Worm (Caenorhabditis elegans) whole organism, young adult: ENCODE results near the gene srx-90.

ENCODE experiments used
- B0019.2 ChIP-seq: fragments of 200-800 bp; sonication (Bioruptor generic); conservative IDR thresholded peaks from 2 replicates; pipeline ENCODE4 v1.3.6; 2022; ENCODE audit warnings: missing genetic modification reagents, missing genetic modification characterization, missing compliant biosample characterization
- B0336.3 ChIP-seq: fragments of 200-800 bp; sonication (Bioruptor generic); IDR thresholded peaks from 2 replicates; pipeline ENCODE4 v1.3.6; 2022; ENCODE audit warnings: missing genetic modification characterization, missing compliant biosample characterization
- F10E7.11 ChIP-seq: sonication (generic microtip); optimal IDR thresholded peaks from 2 replicates; lab custom pipeline; 2017; ENCODE audit warnings: mild to moderate bottlenecking, missing genetic modification characterization, moderate library complexity, missing compliant biosample characterization
- F33H1.4 ChIP-seq: fragments of 200-800 bp; sonication (Bioruptor generic); IDR thresholded peaks from 2 replicates; pipeline ENCODE4 v1.3.6; 2022; ENCODE audit warnings: missing genetic modification reagents, missing genetic modification characterization, missing compliant biosample characterization
- F39B2.1 ChIP-seq: fragments of 200-800 bp; sonication (Bioruptor generic); IDR thresholded peaks from 2 replicates; pipeline ENCODE4 v1.3.6; 2022; ENCODE audit warnings: missing genetic modification reagents, missing genetic modification characterization, missing compliant biosample characterization
- Y79H2A.3 ChIP-seq: fragments of 200-800 bp; sonication (Bioruptor generic); conservative IDR thresholded peaks from 2 replicates; pipeline ENCODE4 v1.3.6; 2022; ENCODE audit warnings: missing genetic modification reagents, missing genetic modification characterization, missing compliant biosample characterization
- ama-1 ChIP-seq, 3 experiments: fragments of 150-350 bp in 1 of 3; sonication (generic microtip) in 2 of 3; optimal IDR thresholded peaks; 2 replicates each; lab custom pipeline; 2014 to 2018; ENCODE audit warnings: missing biosample characterization in 2 of 3, missing genetic modification characterization in 2 of 3, missing genetic modification reagents in 2 of 3
- athp-1 ChIP-seq: sonication (generic microtip); optimal IDR thresholded peaks from 2 replicates; lab custom pipeline; 2017; ENCODE audit warnings: mild to moderate bottlenecking, missing genetic modification characterization, missing compliant biosample characterization
- ccch-3 ChIP-seq: fragments of 200-800 bp; sonication (Bioruptor generic); optimal IDR thresholded peaks from 2 replicates; lab custom pipeline; 2018; ENCODE audit warnings: mild to moderate bottlenecking, missing genetic modification characterization, missing compliant biosample characterization
- cebp-1 ChIP-seq, 2 experiments: fragments of 200-800 bp in 1 of 2; sonication (Bioruptor generic) in 1 of 2; sonication (generic microtip) in 1 of 2; IDR thresholded peaks in 1 of 2; optimal IDR thresholded peaks in 1 of 2; 2 replicates each; pipeline versions ENCODE4 v1.3.6 to Lab custom; 2017 to 2022; ENCODE audit warnings: missing compliant biosample characterization in 2 of 2, missing genetic modification characterization in 2 of 2, mild to moderate bottlenecking in 1 of 2, missing genetic modification reagents in 1 of 2, moderate library complexity in 1 of 2
- chd-7 ChIP-seq: sonication (generic microtip); optimal IDR thresholded peaks from 2 replicates; lab custom pipeline; 2016; ENCODE audit warnings: mild to moderate bottlenecking, missing genetic modification characterization, moderate library complexity, missing compliant biosample characterization
- dox-1 ChIP-seq: fragments of 200-800 bp; sonication (Bioruptor generic); IDR thresholded peaks from 2 replicates; pipeline ENCODE4 v1.3.6; 2022; ENCODE audit warnings: missing genetic modification reagents, missing genetic modification characterization, missing compliant biosample characterization
- gei-17 ChIP-seq: fragments of 200-800 bp; sonication (Bioruptor generic); optimal IDR thresholded peaks from 2 replicates; lab custom pipeline; 2018; ENCODE audit warnings: mild to moderate bottlenecking, missing genetic modification characterization, missing compliant biosample characterization
- hlh-12 ChIP-seq: sonication (generic microtip); optimal IDR thresholded peaks from 2 replicates; lab custom pipeline; 2016; ENCODE audit warnings: missing genetic modification characterization, missing compliant biosample characterization
- hmg-1.2 ChIP-seq: fragments of 200-800 bp; sonication (Bioruptor generic); IDR thresholded peaks from 2 replicates; pipeline ENCODE4 v1.3.6; 2022; ENCODE audit warnings: missing genetic modification reagents, missing genetic modification characterization, missing compliant biosample characterization
- hmg-20 ChIP-seq: fragments of 200-800 bp; sonication (Bioruptor generic); IDR thresholded peaks from 2 replicates; pipeline ENCODE4 v1.3.6; 2022; ENCODE audit warnings: missing genetic modification reagents, missing genetic modification characterization, missing compliant biosample characterization
- hrde-1 ChIP-seq: sonication (generic microtip); optimal IDR thresholded peaks from 2 replicates; lab custom pipeline; 2016; ENCODE audit warnings: missing genetic modification characterization, mild to moderate bottlenecking, missing compliant biosample characterization, moderate library complexity, missing genotype, missing genetic modification reagents, borderline replicate concordance
- lin-26 ChIP-seq: fragments of 200-800 bp; sonication (Bioruptor generic); IDR thresholded peaks from 2 replicates; pipeline ENCODE4 v1.3.6; 2022; ENCODE audit warnings: missing genetic modification reagents, missing genetic modification characterization, missing compliant biosample characterization
- lin-35 ChIP-seq, 3 experiments: fragments of 150-350 bp in 2 of 3; sonication (generic microtip) in 1 of 3; optimal IDR thresholded peaks; 2 replicates each; lab custom pipeline; 2014 to 2018; ENCODE audit warnings: missing biosample characterization in 3 of 3, missing genetic modification characterization in 3 of 3, missing genetic modification reagents in 3 of 3
- lin-40 ChIP-seq: sonication (generic microtip); optimal IDR thresholded peaks from 2 replicates; lab custom pipeline; 2016; ENCODE audit warnings: missing genetic modification characterization, mild to moderate bottlenecking, missing compliant biosample characterization, missing genotype, missing genetic modification reagents
- lin-54 ChIP-seq: fragments of 200-800 bp; sonication (Bioruptor generic); optimal IDR thresholded peaks from 2 replicates; lab custom pipeline; 2018; ENCODE audit warnings: mild to moderate bottlenecking, missing genetic modification characterization, missing compliant biosample characterization
- lir-1 ChIP-seq: fragments of 200-800 bp; sonication (Bioruptor generic); conservative IDR thresholded peaks from 2 replicates; pipeline ENCODE4 v1.3.6; 2022; ENCODE audit warnings: missing genetic modification reagents, missing genetic modification characterization, missing compliant biosample characterization
- nhr-80 ChIP-seq: sonication (generic microtip); optimal IDR thresholded peaks from 2 replicates; lab custom pipeline; 2016; ENCODE audit warnings: missing genetic modification characterization, missing compliant biosample characterization
- pha-4 ChIP-seq: fragments of 150-350 bp; sonication (generic microtip); optimal IDR thresholded peaks from 2 replicates; lab custom pipeline; 2014; ENCODE audit warnings: missing biosample characterization, missing genetic modification reagents, missing genetic modification characterization
- rec-8 ChIP-seq, 2 experiments: sonication (generic microtip); optimal IDR thresholded peaks; 2 replicates each; lab custom pipeline; 2016; ENCODE audit warnings: mild to moderate bottlenecking in 2 of 2, missing genetic modification characterization in 2 of 2, missing genetic modification reagents in 2 of 2, missing genotype in 2 of 2, missing biosample characterization in 1 of 2, missing compliant biosample characterization in 1 of 2, moderate library complexity in 1 of 2
- repo-1 ChIP-seq: sonication (generic microtip); optimal IDR thresholded peaks from 2 replicates; lab custom pipeline; 2017; ENCODE audit warnings: mild to moderate bottlenecking, missing genetic modification characterization, missing compliant biosample characterization
- sea-2 ChIP-seq: fragments of 200-800 bp; sonication (Bioruptor generic); IDR thresholded peaks from 2 replicates; pipeline ENCODE4 v1.3.6; 2022; ENCODE audit warnings: missing genetic modification characterization, missing compliant biosample characterization
- snpc-3.4 ChIP-seq: sonication (generic microtip); optimal IDR thresholded peaks from 2 replicates; lab custom pipeline; 2017; ENCODE audit warnings: missing genetic modification characterization, mild to moderate bottlenecking, missing compliant biosample characterization, antibody characterized with exemption, moderate library complexity, missing genotype, missing genetic modification reagents
- snpc-4 ChIP-seq, 5 experiments: fragments of 150-350 bp in 1 of 5; sonication (generic microtip) in 4 of 5; optimal IDR thresholded peaks; 2 replicates each; lab custom pipeline; 2014 to 2018; ENCODE audit warnings: missing genetic modification characterization in 5 of 5, missing biosample characterization in 3 of 5, antibody characterized with exemption in 2 of 5, mild to moderate bottlenecking in 2 of 5, missing compliant biosample characterization in 2 of 5, missing genotype in 2 of 5, moderate library complexity in 2 of 5, missing genetic modification reagents in 1 of 5
- somi-1 ChIP-seq: fragments of 200-800 bp; sonication (Bioruptor generic); optimal IDR thresholded peaks from 2 replicates; lab custom pipeline; 2018; ENCODE audit warnings: mild to moderate bottlenecking, missing genetic modification characterization, missing compliant biosample characterization
- unc-62 ChIP-seq: fragments of 150-350 bp; optimal IDR thresholded peaks from 2 replicates; lab custom pipeline; 2014; ENCODE audit warnings: missing biosample characterization, missing genetic modification reagents, missing genetic modification characterization
- ztf-18 ChIP-seq: sonication (generic microtip); optimal IDR thresholded peaks from 2 replicates; lab custom pipeline; 2016; ENCODE audit warnings: missing genotype, mild to moderate bottlenecking, missing genetic modification characterization, missing compliant biosample characterization
- ztf-25 ChIP-seq: fragments of 200-800 bp; sonication (Bioruptor generic); IDR thresholded peaks from 2 replicates; pipeline ENCODE4 v1.3.6; 2022; ENCODE audit warnings: missing genetic modification reagents, missing genetic modification characterization, missing compliant biosample characterization
- ztf-26 ChIP-seq: sonication (generic microtip); optimal IDR thresholded peaks from 2 replicates; lab custom pipeline; 2017; ENCODE audit warnings: missing genetic modification characterization, missing compliant biosample characterization
- ztf-28 ChIP-seq: fragments of 200-800 bp; sonication (Bioruptor generic); IDR thresholded peaks from 2 replicates; pipeline ENCODE4 v1.3.6; 2022; ENCODE audit warnings: missing genetic modification reagents, missing genetic modification characterization, missing compliant biosample characterization

The srx-90 gene

ce11 chrV:11614805-11615497 is 34.0 kb downstream of the srx-90 start:
- TF ChIP-seq ztf-25 (GFP tag; lab: Robert Waterston, UW) (no peak), repo-1 (tag; lab: Kevin White, UChicago) (no peak), ztf-26 (tag; lab: Kevin White, UChicago) (peak; percentile 41), F39B2.1 (GFP tag; lab: Robert Waterston, UW) (no peak), sea-2 (GFP tag; lab: Robert Waterston, UW) (no peak), somi-1 (GFP tag; lab: Kevin White, UChicago) (peak; percentile 53), hmg-1.2 (no peak), nhr-80 (tag; lab: Kevin White, UChicago) (peak; percentile 38), F33H1.4 (GFP tag; lab: Robert Waterston, UW) (no peak), lin-40 (tag; lab: Kevin White, UChicago) (peak; percentile 40), lin-54 (GFP tag; lab: Kevin White, UChicago) (no peak)

ce11 chrV:11615948-11616681 is 35.2 kb downstream of the srx-90 start, which contains the start of gene nlp-24:
Gene nlp-24, plus strand, starts transcription at chrV:11616376.
- TF ChIP-seq dox-1 (GFP tag; lab: Robert Waterston, UW): no peak
- no peak for TF ChIP-seq lir-1 (GFP tag; lab: Robert Waterston, UW)
- TF ChIP-seq somi-1 (GFP tag; lab: Kevin White, UChicago): peak; percentile 68
- TF ChIP-seq lin-26: peak; percentile 51; the same call in 1 of the 2 replicates
- TF ChIP-seq ama-1 (optimal IDR thresholded peaks at IDR 0.05; lab: Kevin White, UChicago): peak; percentile 79
- TF ChIP-seq ama-1 (GFP tag; optimal IDR thresholded peaks at IDR 0.05; lab: Kevin White, UChicago): no peak
- TF ChIP-seq ztf-26 (tag; lab: Kevin White, UChicago): peak; percentile 78
- TF ChIP-seq, all 124 proteins: peak for 4

ce11 chrV:11616813-11617212 is 35.9 kb downstream of the srx-90 start:
- TF ChIP-seq cebp-1 (GFP tag; IDR thresholded peaks at IDR 0.05; lab: Robert Waterston, UW) (no peak), cebp-1 (tag; optimal IDR thresholded peaks at IDR 0.05; lab: Kevin White, UChicago) (no peak), ztf-28 (GFP tag; lab: Robert Waterston, UW) (no peak), unc-62 (GFP tag; lab: Kevin White, UChicago) (no peak), B0019.2 (GFP tag; lab: Robert Waterston, UW) (no peak), chd-7 (tag; lab: Kevin White, UChicago) (no peak), B0336.3 (GFP tag; lab: Robert Waterston, UW) (0 out of 2 replicates have a peak, but pooled peaks have one; percentile 30), ama-1 (optimal IDR thresholded peaks at IDR 0.05; lab: Kevin White, UChicago) (peak; percentile 86), ama-1 (GFP tag; optimal IDR thresholded peaks at IDR 0.05; lab: Kevin White, UChicago) (no peak), ztf-26 (tag; lab: Kevin White, UChicago) (no peak), snpc-3.4 (no peak)

- TF ChIP-seq hlh-12 (tag; lab: Kevin White, UChicago) (no peak), hmg-20 (GFP tag; lab: Robert Waterston, UW) (no peak), F10E7.11 (tag; lab: Kevin White, UChicago) (no peak), Y79H2A.3 (no peak), lin-35 (GFP tag; optimal IDR thresholded peaks at IDR 0.05; lab: Kevin White, UChicago) (no peak)
Measured at ce11 chrV:11618173-11618572, 37.2 kb downstream of the srx-90 start, which contains the start of gene glb-15. Gene glb-15, minus strand, starts transcription at chrV:11618273.

- TF ChIP-seq ztf-25 (GFP tag; lab: Robert Waterston, UW) (no peak), hmg-1.2 (no peak), snpc-4 (GFP tag; optimal IDR thresholded peaks at IDR 0.05; lab: Kevin White, UChicago) (no peak), snpc-4 (tag; optimal IDR thresholded peaks at IDR 0.05; lab: Kevin White, UChicago) (no peak), lin-26 (no peak), snpc-3.4 (no peak), athp-1 (tag; lab: Kevin White, UChicago) (no peak), chd-7 (tag; lab: Kevin White, UChicago) (no peak), hrde-1 (tag; lab: Kevin White, UChicago) (no peak), ztf-18 (tag; lab: Kevin White, UChicago) (no peak), ama-1 (optimal IDR thresholded peaks at IDR 0.05; lab: Kevin White, UChicago) (no peak), ama-1 (GFP tag; optimal IDR thresholded peaks at IDR 0.05; lab: Kevin White, UChicago) (no peak), rec-8 (tag; optimal IDR thresholded peaks at IDR 0.05; lab: Kevin White, UChicago) (no peak), gei-17 (no peak), ccch-3 (no peak), repo-1 (tag; lab: Kevin White, UChicago) (no peak), pha-4 (tag; lab: Kevin White, UChicago) (no peak)
Measured at ce11 chrV:11620081-11620480, 39.2 kb downstream of the srx-90 start.
